Worm (Caenorhabditis elegans) whole organism, L3 larva: Measurements from ENCODE around the gene fbxa-98.

Source experiments
- ZK546.5 ChIP-seq: sonication (generic microtip); optimal IDR thresholded peaks from 2 replicates; lab custom pipeline; 2017; ENCODE audit warnings: missing biosample characterization, missing genetic modification characterization
- aly-2 ChIP-seq: fragments of 150-350 bp; optimal IDR thresholded peaks from 2 replicates; lab custom pipeline; 2014; ENCODE audit warnings: missing biosample characterization, missing genetic modification characterization
- ama-1 ChIP-seq: fragments of 150-350 bp; optimal IDR thresholded peaks from 2 replicates; lab custom pipeline; 2018
- ceh-16 ChIP-seq: sonication (generic microtip); optimal IDR thresholded peaks from 2 replicates; lab custom pipeline; 2017; ENCODE audit warnings: missing biosample characterization, missing genetic modification characterization
- ceh-28 ChIP-seq: fragments of 150-350 bp; optimal IDR thresholded peaks from 2 replicates; lab custom pipeline; 2014; ENCODE audit warnings: missing biosample characterization, missing genetic modification reagents, missing genetic modification characterization
- ceh-82 ChIP-seq: fragments of 150-350 bp; optimal IDR thresholded peaks from 2 replicates; lab custom pipeline; 2014; ENCODE audit warnings: missing biosample characterization, missing genetic modification characterization
- ceh-9 ChIP-seq: sonication (generic microtip); optimal IDR thresholded peaks from 2 replicates; lab custom pipeline; 2018; ENCODE audit warnings: missing biosample characterization, missing genetic modification characterization
- daf-12 ChIP-seq: fragments of 150-350 bp; optimal IDR thresholded peaks from 2 replicates; lab custom pipeline; 2014; ENCODE audit warnings: missing biosample characterization, missing genetic modification reagents, missing genetic modification characterization
- egl-27 ChIP-seq: sonication (generic microtip); optimal IDR thresholded peaks from 4 replicates; lab custom pipeline; 2017; ENCODE audit warnings: missing biosample characterization, missing genetic modification reagents, missing genetic modification characterization
- egl-5 ChIP-seq: fragments of 150-350 bp; optimal IDR thresholded peaks from 2 replicates; lab custom pipeline; 2017; ENCODE audit warnings: missing biosample characterization, missing genetic modification reagents, missing genetic modification characterization, inconsistent platforms
- elt-1 ChIP-seq: fragments of 150-350 bp; optimal IDR thresholded peaks from 2 replicates; lab custom pipeline; 2014; ENCODE audit warnings: missing biosample characterization, missing genetic modification characterization
- elt-2 ChIP-seq: sonication (generic microtip); optimal IDR thresholded peaks from 2 replicates; lab custom pipeline; 2016; ENCODE audit warnings: missing genetic modification reagents, mild to moderate bottlenecking, missing genetic modification characterization, missing compliant biosample characterization
- elt-3 ChIP-seq, 3 experiments: fragments of 150-350 bp in 1 of 3; sonication (generic microtip) in 2 of 3; optimal IDR thresholded peaks; 2 replicates in 2 of 3; 4 replicates in 1 of 3; lab custom pipeline; 2014 to 2017; ENCODE audit warnings: missing biosample characterization in 3 of 3, missing genetic modification characterization in 3 of 3
- fkh-10 ChIP-seq: sonication (generic microtip); optimal IDR thresholded peaks from 2 replicates; lab custom pipeline; 2017; ENCODE audit warnings: missing biosample characterization, missing genetic modification reagents, missing genetic modification characterization
- fkh-2 ChIP-seq: fragments of 150-350 bp; optimal IDR thresholded peaks from 2 replicates; lab custom pipeline; 2014; ENCODE audit warnings: missing biosample characterization, missing genetic modification reagents, missing genetic modification characterization
- jun-1 ChIP-seq: fragments of 150-350 bp; optimal IDR thresholded peaks from 2 replicates; lab custom pipeline; 2014; ENCODE audit warnings: missing biosample characterization, missing genetic modification reagents, missing genetic modification characterization
- lin-15B ChIP-seq: fragments of 150-350 bp; optimal IDR thresholded peaks from 2 replicates; lab custom pipeline; 2014; ENCODE audit warnings: missing biosample characterization, missing genetic modification characterization
- mml-1 ChIP-seq: fragments of 150-350 bp; sonication (generic microtip); optimal IDR thresholded peaks from 3 replicates; lab custom pipeline; 2014; ENCODE audit warnings: missing biosample characterization, missing genetic modification characterization
- nfya-1 ChIP-seq: sonication (generic microtip); optimal IDR thresholded peaks from 2 replicates; lab custom pipeline; 2017; ENCODE audit warnings: missing genetic modification characterization, mild to moderate bottlenecking, missing compliant biosample characterization, antibody characterized with exemption, moderate library complexity; ENCODE audit not compliant: insufficient read depth
- nhr-237 ChIP-seq: fragments of 150-350 bp; optimal IDR thresholded peaks from 2 replicates; lab custom pipeline; 2014; ENCODE audit warnings: missing biosample characterization, missing genetic modification characterization
- nhr-25 ChIP-seq: sonication (generic microtip); optimal IDR thresholded peaks from 2 replicates; lab custom pipeline; 2017; ENCODE audit warnings: missing biosample characterization, missing genetic modification characterization
- nhr-28 ChIP-seq: fragments of 150-350 bp; optimal IDR thresholded peaks from 2 replicates; lab custom pipeline; 2014; ENCODE audit warnings: missing biosample characterization, missing genetic modification characterization
- nhr-43 ChIP-seq: sonication (generic microtip); optimal IDR thresholded peaks from 2 replicates; lab custom pipeline; 2016; ENCODE audit warnings: mild to moderate bottlenecking, missing genetic modification characterization, missing compliant biosample characterization; ENCODE audit not compliant: poor library complexity, severe bottlenecking
- nhr-76 ChIP-seq: fragments of 150-350 bp; sonication (generic microtip); optimal IDR thresholded peaks from 5 replicates; lab custom pipeline; 2014; ENCODE audit warnings: missing biosample characterization, missing genetic modification characterization
- pha-4 ChIP-seq: fragments of 150-350 bp; optimal IDR thresholded peaks from 2 replicates; lab custom pipeline; 2014; ENCODE audit warnings: missing biosample characterization, missing genetic modification reagents, missing genetic modification characterization
- pqm-1 ChIP-seq: fragments of 150-350 bp; optimal IDR thresholded peaks from 2 replicates; lab custom pipeline; 2017; ENCODE audit warnings: missing biosample characterization, missing genetic modification characterization, inconsistent platforms
- sea-2 ChIP-seq: fragments of 150-350 bp; sonication (generic microtip); optimal IDR thresholded peaks from 4 replicates; lab custom pipeline; 2014; ENCODE audit warnings: missing biosample characterization, missing genetic modification reagents, missing genetic modification characterization
- skn-1 ChIP-seq: fragments of 150-350 bp; optimal IDR thresholded peaks from 2 replicates; lab custom pipeline; 2014; ENCODE audit warnings: missing biosample characterization, missing genetic modification characterization
- snpc-4 ChIP-seq: fragments of 150-350 bp; optimal IDR thresholded peaks from 2 replicates; lab custom pipeline; 2014; ENCODE audit warnings: missing biosample characterization, missing genetic modification characterization
- tbx-2 ChIP-seq: sonication (generic microtip); optimal IDR thresholded peaks from 2 replicates; lab custom pipeline; 2016; ENCODE audit warnings: mild to moderate bottlenecking, missing genetic modification characterization, missing compliant biosample characterization
- unc-39 ChIP-seq: sonication (generic microtip); optimal IDR thresholded peaks from 4 replicates; lab custom pipeline; 2017; ENCODE audit warnings: missing biosample characterization, missing genetic modification characterization
- zag-1 ChIP-seq: fragments of 150-350 bp; optimal IDR thresholded peaks from 2 replicates; lab custom pipeline; 2014; ENCODE audit warnings: missing biosample characterization, missing genetic modification characterization
- ztf-4 ChIP-seq: fragments of 150-350 bp; optimal IDR thresholded peaks from 2 replicates; lab custom pipeline; 2014; ENCODE audit warnings: missing biosample characterization, missing genetic modification characterization

The fbxa-98 gene

ce11 chrIV:13600643-13601042 is 32.6 kb upstream of the fbxa-98 start:
- TF ChIP-seq snpc-4 (tag; lab: Kevin White, UChicago) (peak; percentile 70), ceh-28 (tag; lab: Kevin White, UChicago) (no peak)

- no peak for TF ChIP-seq fkh-10
- TF ChIP-seq ama-1: no peak
- no peak for TF ChIP-seq ceh-9 (tag; lab: Kevin White, UChicago)
- TF ChIP-seq snpc-4 (tag; lab: Kevin White, UChicago): peak; percentile 40
- TF ChIP-seq ZK546.5 (tag; lab: Kevin White, UChicago): no peak
- TF ChIP-seq nhr-28 (tag; lab: Kevin White, UChicago): no peak
- no peak for TF ChIP-seq fkh-2 (tag; lab: Kevin White, UChicago)
Observed at ce11 chrIV:13601428-13601827, 31.8 kb upstream of the fbxa-98 start.

- TF ChIP-seq unc-39 (tag; lab: Kevin White, UChicago): no peak
- peak; percentile 6 for TF ChIP-seq snpc-4 (tag; lab: Kevin White, UChicago)
- no peak for TF ChIP-seq ceh-82
- no peak for TF ChIP-seq nhr-28 (tag; lab: Kevin White, UChicago)
- TF ChIP-seq fkh-2 (tag; lab: Kevin White, UChicago): no peak
Observed at ce11 chrIV:13601973-13602669, 31.1 kb upstream of the fbxa-98 start, which contains the start of gene Y45F10B.59. Y45F10B.59 (plus strand) TSS chrIV:13602619.

- no peak for TF ChIP-seq ceh-28 (tag; lab: Kevin White, UChicago)
- peak; percentile 60 for TF ChIP-seq pha-4 (tag; lab: Kevin White, UChicago)
- TF ChIP-seq aly-2: no peak
- peak; percentile 0 for TF ChIP-seq jun-1 (tag; lab: Kevin White, UChicago)
- TF ChIP-seq nhr-76: no peak
- no peak for TF ChIP-seq zag-1 (tag; lab: Kevin White, UChicago)
- TF ChIP-seq daf-12 (tag; lab: Kevin White, UChicago): no peak
- no peak for TF ChIP-seq ZK546.5 (tag; lab: Kevin White, UChicago)
- TF ChIP-seq nhr-43 (tag; lab: Kevin White, UChicago): no peak
- TF ChIP-seq pqm-1 (tag; lab: Kevin White, UChicago): peak; percentile 82
- TF ChIP-seq fkh-2 (tag; lab: Kevin White, UChicago): no peak
- TF ChIP-seq skn-1 (tag; lab: Kevin White, UChicago): no peak
- TF ChIP-seq elt-2 (tag; lab: Kevin White, UChicago): peak; percentile 69
- no peak for TF ChIP-seq nhr-237
- no peak for TF ChIP-seq tbx-2 (tag; lab: Kevin White, UChicago)
- TF ChIP-seq mml-1 (tag; lab: Kevin White, UChicago): no peak
- TF ChIP-seq ceh-16: no peak
Observed at ce11 chrIV:13609755-13610154, 23.5 kb upstream of the fbxa-98 start, which contains the start of gene C08F11.13. C08F11.13 (minus strand) TSS chrIV:13609892.

ce11 chrIV:13619203-13619602 is 14.0 kb upstream of the fbxa-98 start, which contains the start of gene C08F11.3:
C08F11.3 (plus strand) TSS chrIV:13619503.
- peak; percentile 19 for TF ChIP-seq pha-4 (tag; lab: Kevin White, UChicago)
- peak; percentile 15 for TF ChIP-seq elt-2 (tag; lab: Kevin White, UChicago)
- TF ChIP-seq ztf-4 (tag; lab: Kevin White, UChicago): no peak
- TF ChIP-seq, all 47 proteins: peak for 2

ce11 chrIV:13623533-13623932 is 9.7 kb upstream of the fbxa-98 start, which contains the start of gene C08F11.1:
C08F11.1 (plus strand) TSS chrIV:13623833.
- TF ChIP-seq egl-27 (tag; lab: Kevin White, UChicago) (no peak), ztf-4 (tag; lab: Kevin White, UChicago) (no peak), egl-5 (no peak), nhr-25 (tag; lab: Kevin White, UChicago) (no peak), elt-2 (tag; lab: Kevin White, UChicago) (no peak), elt-3 (tag; optimal IDR thresholded peaks at IDR 0.05; lab: Kevin White, UChicago) (no peak), ceh-28 (tag; lab: Kevin White, UChicago) (no peak), jun-1 (tag; lab: Kevin White, UChicago) (no peak), ceh-82 (no peak), nhr-28 (tag; lab: Kevin White, UChicago) (no peak), pha-4 (tag; lab: Kevin White, UChicago) (no peak), zag-1 (tag; lab: Kevin White, UChicago) (no peak), nfya-1 (tag; lab: Kevin White, UChicago) (no peak), unc-39 (tag; lab: Kevin White, UChicago) (no peak), elt-1 (tag; lab: Kevin White, UChicago) (no peak), lin-15B (no peak), nhr-237 (no peak), nhr-76 (no peak), sea-2 (GFP tag; lab: Kevin White, UChicago) (no peak)
